Fruit fly (Drosophila melanogaster) whole organism, prepupa: ENCODE measurements around the gene Dnali1.

Experiments
- Blimp-1 ChIP-seq: fragments of 200-800 bp; sonication (Bioruptor generic); optimal IDR thresholded peaks from 3 replicates; lab custom pipeline; 2017; ENCODE audit warnings: missing biosample characterization, missing genetic modification characterization, mild to moderate bottlenecking, moderate library complexity, missing genetic modification reagents
- CG10631 ChIP-seq: fragments of 200-800 bp; sonication (Bioruptor generic); optimal IDR thresholded peaks from 2 replicates; lab custom pipeline; 2016; ENCODE audit warnings: missing biosample characterization, missing genetic modification characterization
- CG10669 ChIP-seq: fragments of 200-800 bp; sonication (Bioruptor generic); optimal IDR thresholded peaks from 3 replicates; lab custom pipeline; 2018; ENCODE audit warnings: missing biosample characterization, mild to moderate bottlenecking, missing genetic modification characterization, moderate library complexity
- CG11294 ChIP-seq: fragments of 200-800 bp; sonication (Bioruptor generic); IDR thresholded peaks from 2 replicates; pipeline ENCODE4 v1.3.6; 2022; ENCODE audit warnings: missing biosample characterization, missing genetic modification characterization
- CG11762 ChIP-seq: fragments of 200-800 bp; sonication (Bioruptor generic); optimal IDR thresholded peaks from 3 replicates; lab custom pipeline; 2016; ENCODE audit warnings: missing biosample characterization, missing genetic modification characterization; ENCODE audit not compliant: insufficient read depth
- CG15336 ChIP-seq: fragments of 200-800 bp; sonication (Bioruptor generic); IDR thresholded peaks from 2 replicates; pipeline ENCODE4 v1.3.6; 2022; ENCODE audit warnings: missing biosample characterization, missing genetic modification characterization
- CG1621 ChIP-seq: fragments of 200-800 bp; sonication (Bioruptor generic); optimal IDR thresholded peaks from 3 replicates; lab custom pipeline; 2018; ENCODE audit warnings: missing biosample characterization, mild to moderate bottlenecking, missing genetic modification characterization
- CG3032 ChIP-seq: fragments of 200-800 bp; optimal IDR thresholded peaks from 2 replicates; lab custom pipeline; 2019; ENCODE audit warnings: missing biosample characterization, mild to moderate bottlenecking, missing genetic modification characterization, moderate library complexity
- CG31627 ChIP-seq: fragments of 200-800 bp; sonication (Bioruptor generic); optimal IDR thresholded peaks from 3 replicates; lab custom pipeline; 2016; ENCODE audit warnings: missing biosample characterization, missing genetic modification characterization
- CG32006 ChIP-seq: fragments of 200-800 bp; sonication (Bioruptor generic); optimal IDR thresholded peaks from 3 replicates; lab custom pipeline; 2017; ENCODE audit warnings: missing biosample characterization, mild to moderate bottlenecking, missing genetic modification characterization
- CG34406 ChIP-seq: fragments of 200-800 bp; sonication (Bioruptor generic); optimal IDR thresholded peaks from 3 replicates; lab custom pipeline; 2016; ENCODE audit warnings: missing biosample characterization, missing genetic modification characterization
- CG3919 ChIP-seq: fragments of 200-800 bp; sonication (Bioruptor generic); optimal IDR thresholded peaks from 3 replicates; lab custom pipeline; 2016; ENCODE audit warnings: missing biosample characterization, missing genetic modification characterization
- CG4318 ChIP-seq: fragments of 200-800 bp; sonication (Bioruptor generic); optimal IDR thresholded peaks from 3 replicates; lab custom pipeline; 2017; ENCODE audit warnings: missing biosample characterization, mild to moderate bottlenecking, missing genetic modification characterization
- CG6163 ChIP-seq: fragments of 200-800 bp; sonication (Bioruptor generic); IDR thresholded peaks from 3 replicates; pipeline ENCODE4 v1.3.6; 2022; ENCODE audit warnings: missing biosample characterization, missing genetic modification characterization
- CG6808 ChIP-seq: fragments of 200-800 bp; sonication (Bioruptor generic); optimal IDR thresholded peaks from 3 replicates; lab custom pipeline; 2017; ENCODE audit warnings: missing biosample characterization, missing genetic modification characterization, mild to moderate bottlenecking, moderate library complexity, missing genetic modification reagents
- CG7368 ChIP-seq: fragments of 200-800 bp; sonication (Bioruptor generic); optimal IDR thresholded peaks from 3 replicates; lab custom pipeline; 2016; ENCODE audit warnings: missing biosample characterization, missing genetic modification characterization
- CG8119 ChIP-seq: fragments of 200-800 bp; sonication (Bioruptor generic); IDR thresholded peaks from 3 replicates; pipeline ENCODE4 v1.3.6; 2022; ENCODE audit warnings: missing biosample characterization, missing genetic modification characterization
- CG8319 ChIP-seq: fragments of 200-800 bp; sonication (Bioruptor generic); optimal IDR thresholded peaks from 3 replicates; lab custom pipeline; 2016; ENCODE audit warnings: missing biosample characterization, missing genetic modification characterization
- CG8632 ChIP-seq: fragments of 200-800 bp; sonication (Bioruptor generic); optimal IDR thresholded peaks from 3 replicates; lab custom pipeline; 2016; ENCODE audit warnings: missing biosample characterization, missing genetic modification characterization
- CG9139 ChIP-seq: fragments of 200-800 bp; sonication (Bioruptor generic); optimal IDR thresholded peaks from 3 replicates; lab custom pipeline; 2017; ENCODE audit warnings: missing biosample characterization, mild to moderate bottlenecking, missing genetic modification characterization
- Eip75B ChIP-seq: fragments of 200-800 bp; sonication (Bioruptor generic); optimal IDR thresholded peaks from 3 replicates; lab custom pipeline; 2016; ENCODE audit warnings: missing biosample characterization, missing genetic modification characterization
- Eip78C ChIP-seq: fragments of 200-800 bp; sonication (Bioruptor generic); peaks from one replicate; lab custom pipeline; 2016; ENCODE audit warnings: missing biosample characterization, missing genetic modification characterization
- Eip93F ChIP-seq: fragments of 200-800 bp; sonication (Bioruptor generic); optimal IDR thresholded peaks from 2 replicates; lab custom pipeline; 2016; ENCODE audit warnings: missing biosample characterization, mild to moderate bottlenecking, missing genetic modification characterization
- Ets21C ChIP-seq: fragments of 200-800 bp; sonication (Bioruptor generic); optimal IDR thresholded peaks from 3 replicates; lab custom pipeline; 2016; ENCODE audit warnings: missing biosample characterization, missing genetic modification characterization
- Gug ChIP-seq: fragments of 200-800 bp; sonication (Bioruptor generic); IDR thresholded peaks from 2 replicates; pipeline ENCODE4 v1.3.6; 2022; ENCODE audit warnings: missing biosample characterization, missing genetic modification characterization
- Hr38 ChIP-seq: sonication (Bioruptor generic); optimal IDR thresholded peaks from 2 replicates; lab custom pipeline; 2016; ENCODE audit warnings: missing biosample characterization, missing genetic modification characterization
- Hr4 ChIP-seq: fragments of 200-800 bp; sonication (Bioruptor generic); optimal IDR thresholded peaks from 3 replicates; lab custom pipeline; 2016; ENCODE audit warnings: missing biosample characterization, missing genetic modification characterization
- Met ChIP-seq: fragments of 200-800 bp; sonication (Bioruptor generic); optimal IDR thresholded peaks from 3 replicates; lab custom pipeline; 2016; ENCODE audit warnings: missing biosample characterization, missing genetic modification characterization
- OdsH ChIP-seq: fragments of 200-800 bp; sonication (Bioruptor generic); optimal IDR thresholded peaks from 3 replicates; lab custom pipeline; 2016; ENCODE audit warnings: missing biosample characterization, missing genetic modification characterization
- Smox ChIP-seq: fragments of 200-800 bp; sonication (Bioruptor generic); optimal IDR thresholded peaks from 3 replicates; lab custom pipeline; 2016; ENCODE audit warnings: missing biosample characterization, missing genetic modification characterization
- Sox14 ChIP-seq: fragments of 200-800 bp; sonication (Bioruptor generic); optimal IDR thresholded peaks from 3 replicates; lab custom pipeline; 2016; ENCODE audit warnings: missing biosample characterization, missing genetic modification characterization
- Sox15 ChIP-seq: fragments of 200-800 bp; sonication (Bioruptor generic); optimal IDR thresholded peaks from 3 replicates; lab custom pipeline; 2016; ENCODE audit warnings: missing biosample characterization, missing genetic modification characterization
- achi ChIP-seq: fragments of 200-800 bp; sonication (Bioruptor generic); optimal IDR thresholded peaks from 3 replicates; lab custom pipeline; 2016; ENCODE audit warnings: missing biosample characterization, missing genetic modification characterization
- acj6 ChIP-seq: fragments of 200-800 bp; sonication (Bioruptor generic); optimal IDR thresholded peaks from 3 replicates; lab custom pipeline; 2016; ENCODE audit warnings: missing biosample characterization, missing genetic modification characterization
- cyc ChIP-seq: fragments of 200-800 bp; sonication (Bioruptor generic); optimal IDR thresholded peaks from 3 replicates; lab custom pipeline; 2016; ENCODE audit warnings: missing biosample characterization, missing genetic modification characterization
- dsx ChIP-seq: fragments of 200-800 bp; optimal IDR thresholded peaks from 3 replicates; lab custom pipeline; 2019; ENCODE audit warnings: missing biosample characterization, mild to moderate bottlenecking, missing genetic modification characterization, moderate library complexity; ENCODE audit not compliant: poor library complexity, severe bottlenecking
- eg ChIP-seq: fragments of 200-800 bp; sonication (Bioruptor generic); IDR thresholded peaks from 3 replicates; pipeline ENCODE4 v1.3.6; 2022; ENCODE audit warnings: missing biosample characterization, missing genetic modification characterization
- esn ChIP-seq: fragments of 200-800 bp; sonication (Bioruptor generic); optimal IDR thresholded peaks from 2 replicates; lab custom pipeline; 2016; ENCODE audit warnings: missing biosample characterization, mild to moderate bottlenecking, missing genetic modification characterization, moderate library complexity
- fd59A ChIP-seq: fragments of 200-800 bp; sonication (Bioruptor generic); optimal IDR thresholded peaks from 2 replicates; lab custom pipeline; 2017; ENCODE audit warnings: missing biosample characterization, mild to moderate bottlenecking, missing genetic modification characterization, missing genetic modification reagents
- fkh ChIP-seq: fragments of 200-800 bp; sonication (Bioruptor generic); optimal IDR thresholded peaks from 3 replicates; lab custom pipeline; 2017; ENCODE audit warnings: missing biosample characterization, mild to moderate bottlenecking, missing genetic modification characterization, moderate library complexity
- lz ChIP-seq: fragments of 200-800 bp; sonication (Bioruptor generic); optimal IDR thresholded peaks from 3 replicates; lab custom pipeline; 2016; ENCODE audit warnings: missing biosample characterization, missing genetic modification characterization
- pdm3 ChIP-seq: fragments of 200-800 bp; sonication (Bioruptor generic); optimal IDR thresholded peaks from 3 replicates; lab custom pipeline; 2016; ENCODE audit warnings: missing biosample characterization, missing genetic modification characterization
- svp ChIP-seq: fragments of 200-800 bp; sonication (Bioruptor generic); peaks from one replicate; lab custom pipeline; 2016; ENCODE audit warnings: missing biosample characterization, missing genetic modification characterization
- topi ChIP-seq: fragments of 200-800 bp; sonication (Bioruptor generic); optimal IDR thresholded peaks from 3 replicates; lab custom pipeline; 2016; ENCODE audit warnings: missing biosample characterization, missing genetic modification characterization
- vri ChIP-seq: fragments of 200-800 bp; sonication (Bioruptor generic); optimal IDR thresholded peaks from 3 replicates; lab custom pipeline; 2016; ENCODE audit warnings: missing biosample characterization, mild to moderate bottlenecking, missing genetic modification characterization

The Dnali1 gene

dm6 chr3R:11893197-11893596, at the start of gene Dnali1:
Gene Dnali1, minus strand, starts transcription at chr3R:11893297.
- no peak for TF ChIP-seq CG6163
- TF ChIP-seq fkh (GFP tag; lab: Kevin White, UChicago) = no peak
- no peak for TF ChIP-seq topi (GFP tag; lab: Kevin White, UChicago)
- TF ChIP-seq CG7368 = no peak
- TF ChIP-seq CG32006 (GFP tag; lab: Kevin White, UChicago) = no peak
- no peak for TF ChIP-seq svp (GFP tag; lab: Kevin White, UChicago)
- no peak for TF ChIP-seq pdm3 (GFP tag; lab: Kevin White, UChicago)
- no peak for TF ChIP-seq vri (GFP tag; lab: Kevin White, UChicago)
- no peak for TF ChIP-seq Met
- TF ChIP-seq esn (GFP tag; lab: Kevin White, UChicago) = no peak
- no peak for TF ChIP-seq cyc
- no peak for TF ChIP-seq lz
- TF ChIP-seq CG6808 (GFP tag; lab: Kevin White, UChicago) = no peak
- no peak for TF ChIP-seq dsx (GFP tag; lab: Kevin White, UChicago)
- TF ChIP-seq Hr4 (GFP tag; lab: Kevin White, UChicago) = no peak
- TF ChIP-seq CG8632 = no peak
- no peak for TF ChIP-seq CG15336 (GFP tag; lab: Robert Waterston, UW)
- no peak for TF ChIP-seq Eip93F (GFP tag; lab: Kevin White, UChicago)
- no peak for TF ChIP-seq fd59A (GFP tag; lab: Kevin White, UChicago)
- TF ChIP-seq CG4318 (GFP tag; lab: Kevin White, UChicago) = no peak

dm6 chr3R:11941116-11941515, 48.0 kb upstream of the Dnali1 start:
- TF ChIP-seq Eip78C (GFP tag; lab: Kevin White, UChicago) (peak; percentile 39), Blimp-1 (GFP tag; lab: Kevin White, UChicago) (peak; percentile 45), CG3919 (GFP tag; lab: Kevin White, UChicago) (no peak), CG9139 (GFP tag; lab: Kevin White, UChicago) (no peak), fkh (GFP tag; lab: Kevin White, UChicago) (no peak), Gug (GFP tag; lab: Robert Waterston, UW) (no peak)
- TF ChIP-seq, all 60 proteins: peak for 2

dm6 chr3R:11937427-11938114, 44.5 kb upstream of the Dnali1 start:
- peak; percentile 57 for TF ChIP-seq CG15336 (GFP tag; lab: Robert Waterston, UW)
- peak; percentile 35; the same call in 1 of the 2 replicates for TF ChIP-seq CG11294
- peak; percentile 63 for TF ChIP-seq Sox14 (GFP tag; lab: Kevin White, UChicago)
- peak; percentile 48 for TF ChIP-seq lz
- peak; percentile 11 for TF ChIP-seq CG8319
- TF ChIP-seq CG10669 (GFP tag; lab: Kevin White, UChicago) = peak; percentile 38
- TF ChIP-seq esn (GFP tag; lab: Kevin White, UChicago) = peak; percentile 56
- peak; percentile 51 for TF ChIP-seq achi (GFP tag; lab: Kevin White, UChicago)
- TF ChIP-seq eg = peak; percentile 79
- TF ChIP-seq CG34406 (GFP tag; lab: Kevin White, UChicago) = peak; percentile 32
- peak; percentile 34 for TF ChIP-seq CG3032 (tag; lab: Kevin White, UChicago)
- TF ChIP-seq CG8119 (GFP tag; lab: Robert Waterston, UW) = peak; percentile 68
- no peak for TF ChIP-seq fkh (GFP tag; lab: Kevin White, UChicago)
- peak; percentile 34 for TF ChIP-seq CG31627 (GFP tag; lab: Kevin White, UChicago)
- TF ChIP-seq Met = peak; percentile 65
- peak; percentile 48 for TF ChIP-seq topi (GFP tag; lab: Kevin White, UChicago)
- TF ChIP-seq Eip75B (GFP tag; lab: Kevin White, UChicago) = peak; percentile 45
- peak; percentile 40 for TF ChIP-seq CG7368
- TF ChIP-seq CG11762 (GFP tag; lab: Kevin White, UChicago) = peak; percentile 37
- TF ChIP-seq Hr4 (GFP tag; lab: Kevin White, UChicago) = peak; percentile 50
- TF ChIP-seq OdsH (GFP tag; lab: Kevin White, UChicago) = peak; percentile 58
- peak; percentile 32 for TF ChIP-seq Smox (GFP tag; lab: Kevin White, UChicago)
- peak; percentile 47 for TF ChIP-seq CG8632
- TF ChIP-seq CG3919 (GFP tag; lab: Kevin White, UChicago) = peak; percentile 70
- no peak for TF ChIP-seq CG9139 (GFP tag; lab: Kevin White, UChicago)
- TF ChIP-seq acj6 (GFP tag; lab: Kevin White, UChicago) = peak; percentile 42
- peak; percentile 46 for TF ChIP-seq CG10631 (GFP tag; lab: Kevin White, UChicago)
- peak; percentile 16 for TF ChIP-seq CG4318 (GFP tag; lab: Kevin White, UChicago)
- TF ChIP-seq CG6163 = peak; percentile 79
- no peak for TF ChIP-seq CG1621 (tag; lab: Kevin White, UChicago)
- no peak for TF ChIP-seq Blimp-1 (GFP tag; lab: Kevin White, UChicago)
- TF ChIP-seq Sox15 (GFP tag; lab: Kevin White, UChicago) = no peak
- no peak for TF ChIP-seq Hr38
- TF ChIP-seq Eip78C (GFP tag; lab: Kevin White, UChicago) = peak; percentile 77
- peak; percentile 80 for TF ChIP-seq svp (GFP tag; lab: Kevin White, UChicago)
- no peak for TF ChIP-seq Ets21C
